Fruit fly (Drosophila melanogaster): Measurements from ENCODE around the gene CG9727.
A peak's percentile ranks its signal among the peaks of the same experiment; 100 is the strongest.

DNA sequence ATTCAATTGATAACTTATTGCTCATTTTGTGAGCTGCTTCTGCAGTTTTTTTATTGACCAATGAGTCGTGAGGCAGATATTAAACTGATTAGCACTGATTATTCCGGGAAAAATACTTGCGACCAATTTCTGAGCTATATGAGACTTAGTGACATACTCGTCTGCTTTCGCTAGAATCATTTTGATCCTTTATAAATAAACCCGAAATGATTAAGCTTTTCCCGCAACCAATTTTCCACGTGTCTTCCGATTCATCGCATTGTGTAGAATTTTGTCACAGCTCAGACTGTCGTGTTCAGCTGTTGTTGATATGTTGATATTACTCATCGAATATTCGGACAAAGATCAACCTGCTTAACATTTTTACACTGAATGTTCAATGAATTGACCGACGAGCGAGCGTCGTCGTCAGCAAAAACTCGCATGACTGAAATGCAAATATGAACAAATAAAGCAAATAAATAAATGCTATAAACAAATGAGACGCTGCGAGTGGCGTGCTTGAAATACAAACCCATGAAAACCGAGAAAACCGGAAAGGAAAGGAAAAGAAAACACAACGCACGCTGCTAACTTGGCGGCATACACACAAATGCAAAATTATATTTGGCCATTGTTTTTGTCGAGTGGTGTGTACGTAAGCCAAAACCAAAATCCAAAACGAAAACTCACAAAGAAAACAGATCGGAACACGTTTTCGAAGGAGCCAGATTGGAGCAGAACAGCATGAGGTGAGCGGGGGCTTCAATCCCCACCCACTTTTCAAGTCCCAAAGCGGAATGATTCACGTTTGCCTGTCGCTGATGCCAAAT is 55.6 kb downstream of the CG9727 start:
- TF ChIP-seq dm (GFP tag; optimal IDR thresholded peaks at IDR 0.05) = no peak
- TF ChIP-seq p53 (GFP tag; optimal IDR thresholded peaks at IDR 0.05) = no peak
- no peak for TF ChIP-seq CG8765 (GFP tag; IDR thresholded peaks at IDR 0.05)
- no peak for TF ChIP-seq CG34376 (GFP tag; optimal IDR thresholded peaks at IDR 0.05)
- peak; percentile 12 for TF ChIP-seq Sox102F (GFP tag; optimal IDR thresholded peaks at IDR 0.05)
- TF ChIP-seq pnt (GFP tag; optimal IDR thresholded peaks at IDR 0.05) = no peak
- no peak for TF ChIP-seq CG16815 (GFP tag; optimal IDR thresholded peaks at IDR 0.05)
- no peak for TF ChIP-seq CG2120 (GFP tag; optimal IDR thresholded peaks at IDR 0.05)
- TF ChIP-seq CG11093 (GFP tag; IDR thresholded peaks at IDR 0.05) = no peak

Data from whole organism, embryonic.